Fruit fly (Drosophila melanogaster): ENCODE measurements around the gene CG15130.

Gene CG15130

DNA sequence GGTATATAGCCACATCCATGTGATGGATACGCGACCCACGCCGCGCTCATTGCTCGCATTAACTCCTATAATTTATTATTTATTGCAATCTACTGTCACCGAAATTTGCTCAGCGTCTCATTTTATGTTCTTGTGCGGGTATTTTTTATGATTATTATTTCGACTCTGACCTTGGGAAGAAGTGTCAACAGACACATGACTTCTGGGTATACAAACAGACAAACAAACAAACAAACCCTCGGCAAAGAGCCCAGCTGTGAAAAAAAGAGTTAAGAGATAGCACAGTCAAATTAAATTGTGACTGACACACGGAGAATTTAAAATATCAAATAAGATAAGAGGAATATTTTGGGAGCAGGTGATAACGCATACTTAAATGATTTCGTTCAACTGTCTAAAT lies 34.5 kb downstream of the CG15130 start (continued):
- no peak for TF ChIP-seq CG10366 (GFP tag; IDR thresholded peaks at IDR 0.05)
- TF ChIP-seq az2 (GFP tag; optimal IDR thresholded peaks at IDR 0.05) = no peak
- TF ChIP-seq sqz (GFP tag; optimal IDR thresholded peaks at IDR 0.05) = no peak
- no peak for TF ChIP-seq Ptx1 (GFP tag; IDR thresholded peaks at IDR 0.05)
- TF ChIP-seq CG18599 (GFP tag; optimal IDR thresholded peaks at IDR 0.05) = no peak
- TF ChIP-seq trem (tag; optimal IDR thresholded peaks at IDR 0.05) = no peak
- TF ChIP-seq Hmr (GFP tag; optimal IDR thresholded peaks at IDR 0.05) = peak; percentile 36
- TF ChIP-seq phol (tag; optimal IDR thresholded peaks at IDR 0.05) = no peak
- no peak for TF ChIP-seq Kr (GFP tag; optimal IDR thresholded peaks at IDR 0.05)
- peak; percentile 29 for TF ChIP-seq CG6813 (GFP tag; optimal IDR thresholded peaks at IDR 0.05)
- no peak for TF ChIP-seq ara (GFP tag; IDR thresholded peaks at IDR 0.05)
- TF ChIP-seq Mad (GFP tag; optimal IDR thresholded peaks at IDR 0.05) = no peak
- no peak for TF ChIP-seq Hmx (GFP tag; optimal IDR thresholded peaks at IDR 0.05)
- no peak for TF ChIP-seq pita (GFP tag; optimal IDR thresholded peaks at IDR 0.05)
- peak in 1 of 2 experiments; percentile 34 for TF ChIP-seq Hr51 (GFP tag; optimal IDR thresholded peaks at IDR 0.05)
- TF ChIP-seq CG4328 (GFP tag; optimal IDR thresholded peaks at IDR 0.05) = no peak
- TF ChIP-seq bigmax (GFP tag; optimal IDR thresholded peaks at IDR 0.05) = no peak
- no peak for TF ChIP-seq CG7745 (tag; optimal IDR thresholded peaks at IDR 0.05)
- TF ChIP-seq BEAF-32 (GFP tag; optimal IDR thresholded peaks at IDR 0.05) = no peak
- TF ChIP-seq CG7839 (tag; optimal IDR thresholded peaks at IDR 0.05) = no peak
- TF ChIP-seq Hand (GFP tag; optimal IDR thresholded peaks at IDR 0.05) = no peak
- peak; percentile 72 for TF ChIP-seq Med (GFP tag)
- TF ChIP-seq tio (GFP tag; optimal IDR thresholded peaks at IDR 0.05) = no peak
- TF ChIP-seq Aef1 (GFP tag; IDR thresholded peaks at IDR 0.05) = no peak
- TF ChIP-seq Jarid2 (GFP tag; optimal IDR thresholded peaks at IDR 0.05) = no peak
- no peak for TF ChIP-seq dmrt11E (tag; optimal IDR thresholded peaks at IDR 0.05)
- TF ChIP-seq CG30403 (GFP tag; optimal IDR thresholded peaks at IDR 0.05) = no peak
- no peak for TF ChIP-seq CG2889 (GFP tag; IDR thresholded peaks at IDR 0.05)
- TF ChIP-seq cg (GFP tag; optimal IDR thresholded peaks at IDR 0.05) = no peak
- TF ChIP-seq Deaf1 (tag; optimal IDR thresholded peaks at IDR 0.05) = no peak
- TF ChIP-seq Opbp (GFP tag; IDR thresholded peaks at IDR 0.05; ENCODE audit: partially characterized antibody) = no peak
- no peak for TF ChIP-seq kni (GFP tag; optimal IDR thresholded peaks at IDR 0.05)
- TF ChIP-seq sob (GFP tag; IDR thresholded peaks at IDR 0.05) = no peak
- no peak for TF ChIP-seq GATAe (GFP tag; conservative IDR thresholded peaks at IDR 0.05)
- TF ChIP-seq CG30020 (tag; optimal IDR thresholded peaks at IDR 0.05) = no peak
- no peak for TF ChIP-seq Gug (GFP tag; IDR thresholded peaks at IDR 0.05)
- no peak for TF ChIP-seq ac (GFP tag; optimal IDR thresholded peaks at IDR 0.05)
- no peak for TF ChIP-seq Six4 (GFP tag; optimal IDR thresholded peaks at IDR 0.05)
- no peak for TF ChIP-seq eyg (GFP tag; optimal IDR thresholded peaks at IDR 0.05)
- TF ChIP-seq CG34422 (GFP tag; IDR thresholded peaks at IDR 0.05) = no peak
- TF ChIP-seq org-1 (GFP tag; optimal IDR thresholded peaks at IDR 0.05) = no peak
- no peak for TF ChIP-seq CG10267 (tag; optimal IDR thresholded peaks at IDR 0.05)
- TF ChIP-seq Doc2 (GFP tag; IDR thresholded peaks at IDR 0.05) = no peak
- no peak for TF ChIP-seq Myb (GFP tag; optimal IDR thresholded peaks at IDR 0.05)
- peak; percentile 10 for TF ChIP-seq MTF-1 (GFP tag; optimal IDR thresholded peaks at IDR 0.05; ENCODE audit: borderline replicate concordance)
- no peak for TF ChIP-seq mam (GFP tag; optimal IDR thresholded peaks at IDR 0.05)
- TF ChIP-seq NC2β (GFP tag; optimal IDR thresholded peaks at IDR 0.05) = no peak
- no peak for TF ChIP-seq CG17912 (GFP tag; optimal IDR thresholded peaks at IDR 0.05)
- no peak for TF ChIP-seq CG7786 (GFP tag; optimal IDR thresholded peaks at IDR 0.05)
- no peak for TF ChIP-seq Oaz (GFP tag; IDR thresholded peaks at IDR 0.05)
- TF ChIP-seq CG10959 (GFP tag; IDR thresholded peaks at IDR 0.05) = no peak
- TF ChIP-seq CG16779 (GFP tag; IDR thresholded peaks at IDR 0.05) = no peak

All from whole organism, embryonic.